Worm (Caenorhabditis elegans) whole organism, L1 larva: ENCODE measurements around the gene F55F10.3.
A peak's percentile ranks its signal among the peaks of the same experiment; 100 is the strongest.

Source experiments
- C16A3.4 ChIP-seq: fragments of 150-350 bp; optimal IDR thresholded peaks from 2 replicates; lab custom pipeline; 2014; ENCODE audit warnings: missing biosample characterization, missing genetic modification characterization
- C34B4.2 ChIP-seq: sonication (generic microtip); optimal IDR thresholded peaks from 2 replicates; lab custom pipeline; 2017; ENCODE audit warnings: mild to moderate bottlenecking, missing genetic modification characterization, missing compliant biosample characterization
- Y116A8C.19 ChIP-seq: sonication (generic microtip); optimal IDR thresholded peaks from 2 replicates; lab custom pipeline; 2016; ENCODE audit warnings: missing compliant biosample characterization, missing genetic modification characterization, borderline replicate concordance
- aha-1 ChIP-seq: fragments of 150-350 bp; optimal IDR thresholded peaks from 2 replicates; lab custom pipeline; 2014; ENCODE audit warnings: missing biosample characterization, missing genetic modification characterization
- aly-2 ChIP-seq: fragments of 150-350 bp; optimal IDR thresholded peaks from 2 replicates; lab custom pipeline; 2014; ENCODE audit warnings: missing biosample characterization, missing genetic modification characterization
- ceh-63 ChIP-seq: fragments of 200-800 bp; sonication (Bioruptor generic); optimal IDR thresholded peaks from 2 replicates; lab custom pipeline; 2018; ENCODE audit warnings: mild to moderate bottlenecking, missing genetic modification characterization, missing compliant biosample characterization
- ceh-8 ChIP-seq: fragments of 200-800 bp; sonication (Bioruptor generic); optimal IDR thresholded peaks from 2 replicates; lab custom pipeline; 2018; ENCODE audit warnings: mild to moderate bottlenecking, missing genetic modification characterization, moderate library complexity, missing compliant biosample characterization
- ceh-82 ChIP-seq, 3 experiments: fragments of 150-350 bp in 1 of 3; sonication (generic microtip) in 2 of 3; optimal IDR thresholded peaks; 2 replicates each; lab custom pipeline; 2014 to 2017; ENCODE audit warnings: missing biosample characterization in 3 of 3, missing genetic modification characterization in 3 of 3
- ceh-88 ChIP-seq: fragments of 200-800 bp; sonication (Bioruptor generic); IDR thresholded peaks from 2 replicates; pipeline ENCODE4 v1.3.6; 2022; ENCODE audit warnings: missing genetic modification characterization, missing compliant biosample characterization
- ces-1 ChIP-seq: fragments of 150-350 bp; optimal IDR thresholded peaks from 2 replicates; lab custom pipeline; 2014; ENCODE audit warnings: missing biosample characterization, missing genetic modification reagents, missing genetic modification characterization
- dpl-1 ChIP-seq, 3 experiments: fragments of 150-350 bp in 2 of 3; sonication (generic microtip) in 1 of 3; optimal IDR thresholded peaks; 2 replicates each; lab custom pipeline; 2014 to 2017; ENCODE audit warnings: missing biosample characterization in 3 of 3, missing genetic modification characterization in 3 of 3, missing genetic modification reagents in 3 of 3
- elt-3 ChIP-seq, 6 experiments: fragments of 150-350 bp in 1 of 6; sonication (generic microtip); optimal IDR thresholded peaks; 2 replicates each; lab custom pipeline; 2017 to 2018; ENCODE audit warnings: missing biosample characterization in 6 of 6, missing genetic modification characterization in 6 of 6, inconsistent platforms in 1 of 6
- fkh-10 ChIP-seq: sonication (generic microtip); optimal IDR thresholded peaks from 2 replicates; lab custom pipeline; 2017; ENCODE audit warnings: missing biosample characterization, missing genetic modification reagents, missing genetic modification characterization
- fkh-4 ChIP-seq: sonication (generic microtip); optimal IDR thresholded peaks from 2 replicates; lab custom pipeline; 2016; ENCODE audit warnings: missing compliant biosample characterization, missing genetic modification characterization, borderline replicate concordance
- fkh-8 ChIP-seq: sonication (generic microtip); optimal IDR thresholded peaks from 2 replicates; lab custom pipeline; 2016; ENCODE audit warnings: mild to moderate bottlenecking, missing genetic modification characterization, missing compliant biosample characterization
- grh-1 ChIP-seq: fragments of 200-800 bp; sonication (Bioruptor generic); IDR thresholded peaks from 2 replicates; pipeline ENCODE4 v1.3.6; 2022; ENCODE audit warnings: missing genetic modification reagents, missing genetic modification characterization, missing compliant biosample characterization
- hlh-17 ChIP-seq: fragments of 200-800 bp; sonication (Bioruptor generic); optimal IDR thresholded peaks from 2 replicates; lab custom pipeline; 2018; ENCODE audit warnings: missing genetic modification characterization, mild to moderate bottlenecking, missing compliant biosample characterization, moderate library complexity, borderline replicate concordance
- hlh-4 ChIP-seq: sonication (generic microtip); optimal IDR thresholded peaks from 2 replicates; lab custom pipeline; 2016; ENCODE audit warnings: mild to moderate bottlenecking, missing genetic modification characterization, missing compliant biosample characterization
- hpl-2 ChIP-seq: fragments of 150-350 bp; optimal IDR thresholded peaks from 2 replicates; lab custom pipeline; 2014; ENCODE audit warnings: missing biosample characterization, missing genetic modification reagents, missing genetic modification characterization
- irx-1 ChIP-seq: sonication (generic microtip); optimal IDR thresholded peaks from 2 replicates; lab custom pipeline; 2016; ENCODE audit warnings: missing genetic modification characterization, missing compliant biosample characterization
- isw-1 ChIP-seq: fragments of 200-800 bp; sonication (Bioruptor generic); IDR thresholded peaks from 2 replicates; pipeline ENCODE4 v1.3.6; 2022; ENCODE audit warnings: missing genetic modification characterization, missing compliant biosample characterization
- jun-1 ChIP-seq: fragments of 150-350 bp; optimal IDR thresholded peaks from 2 replicates; lab custom pipeline; 2014; ENCODE audit warnings: missing biosample characterization, missing genetic modification reagents, missing genetic modification characterization
- lin-13 ChIP-seq: fragments of 150-350 bp; optimal IDR thresholded peaks from 2 replicates; lab custom pipeline; 2014; ENCODE audit warnings: missing biosample characterization, missing genetic modification reagents, missing genetic modification characterization
- lin-14 ChIP-seq: fragments of 200-800 bp; sonication (Bioruptor generic); optimal IDR thresholded peaks from 2 replicates; lab custom pipeline; 2018; ENCODE audit warnings: mild to moderate bottlenecking, missing genetic modification characterization, moderate library complexity, missing compliant biosample characterization
- lin-35 ChIP-seq, 2 experiments: fragments of 150-350 bp; optimal IDR thresholded peaks; 2 replicates each; lab custom pipeline; 2014; ENCODE audit warnings: missing biosample characterization in 2 of 2, missing genetic modification characterization in 2 of 2, missing genetic modification reagents in 2 of 2
- mdl-1 ChIP-seq, 2 experiments: fragments of 150-350 bp; optimal IDR thresholded peaks; 2 replicates each; lab custom pipeline; 2014 to 2017; ENCODE audit warnings: missing biosample characterization in 2 of 2, missing genetic modification characterization in 2 of 2, inconsistent platforms in 1 of 2
- mef-2 ChIP-seq: fragments of 150-350 bp; optimal IDR thresholded peaks from 2 replicates; lab custom pipeline; 2014; ENCODE audit warnings: missing biosample characterization, missing genetic modification characterization
- mep-1 ChIP-seq: fragments of 150-350 bp; optimal IDR thresholded peaks from 2 replicates; lab custom pipeline; 2014; ENCODE audit warnings: missing biosample characterization, missing genetic modification characterization
- nhr-20 ChIP-seq: sonication (generic microtip); optimal IDR thresholded peaks from 2 replicates; lab custom pipeline; 2016; ENCODE audit warnings: mild to moderate bottlenecking, missing genetic modification characterization, missing compliant biosample characterization
- nhr-237 ChIP-seq: fragments of 150-350 bp; optimal IDR thresholded peaks from 2 replicates; lab custom pipeline; 2014; ENCODE audit warnings: missing biosample characterization, missing genetic modification characterization
- nhr-28 ChIP-seq: fragments of 150-350 bp; optimal IDR thresholded peaks from 2 replicates; lab custom pipeline; 2014; ENCODE audit warnings: missing biosample characterization, missing genetic modification characterization
- nhr-47 ChIP-seq: sonication (generic microtip); optimal IDR thresholded peaks from 2 replicates; lab custom pipeline; 2016; ENCODE audit warnings: mild to moderate bottlenecking, missing genetic modification characterization, moderate library complexity, missing compliant biosample characterization
- nhr-76 ChIP-seq: sonication (generic microtip); optimal IDR thresholded peaks from 2 replicates; lab custom pipeline; 2017; ENCODE audit warnings: missing biosample characterization, missing genetic modification characterization
- nhr-77 ChIP-seq: fragments of 150-350 bp; optimal IDR thresholded peaks from 2 replicates; lab custom pipeline; 2014; ENCODE audit warnings: missing biosample characterization, missing genetic modification characterization
- nhr-84 ChIP-seq: sonication (generic microtip); optimal IDR thresholded peaks from 2 replicates; lab custom pipeline; 2017; ENCODE audit warnings: missing biosample characterization, missing genetic modification characterization
- nhr-90 ChIP-seq: sonication (generic microtip); optimal IDR thresholded peaks from 2 replicates; lab custom pipeline; 2016; ENCODE audit warnings: mild to moderate bottlenecking, missing genetic modification characterization, missing compliant biosample characterization; ENCODE audit not compliant: poor library complexity
- pax-3 ChIP-seq: fragments of 200-800 bp; sonication (Bioruptor generic); optimal IDR thresholded peaks from 2 replicates; lab custom pipeline; 2018; ENCODE audit warnings: mild to moderate bottlenecking, missing genetic modification characterization, moderate library complexity, missing compliant biosample characterization
- snu-23 ChIP-seq: sonication (generic microtip); optimal IDR thresholded peaks from 2 replicates; lab custom pipeline; 2016; ENCODE audit warnings: missing genetic modification characterization, missing compliant biosample characterization
- sox-4 ChIP-seq: sonication (generic microtip); optimal IDR thresholded peaks from 2 replicates; lab custom pipeline; 2016; ENCODE audit warnings: missing genetic modification characterization, missing compliant biosample characterization
- sup-37 ChIP-seq: fragments of 200-800 bp; sonication (Bioruptor generic); optimal IDR thresholded peaks from 2 replicates; lab custom pipeline; 2018; ENCODE audit warnings: mild to moderate bottlenecking, missing genetic modification characterization, missing compliant biosample characterization
- tbx-2 ChIP-seq: sonication (generic microtip); optimal IDR thresholded peaks from 2 replicates; lab custom pipeline; 2016; ENCODE audit warnings: missing genetic modification characterization, missing compliant biosample characterization
- tlp-1 ChIP-seq: fragments of 150-350 bp; optimal IDR thresholded peaks from 2 replicates; lab custom pipeline; 2014; ENCODE audit warnings: missing biosample characterization, missing genetic modification characterization
- unc-130 ChIP-seq: fragments of 150-350 bp; optimal IDR thresholded peaks from 2 replicates; lab custom pipeline; 2017; ENCODE audit warnings: missing biosample characterization, missing genetic modification characterization, inconsistent platforms
- unc-30 ChIP-seq: sonication (generic microtip); optimal IDR thresholded peaks from 2 replicates; lab custom pipeline; 2017; ENCODE audit warnings: missing biosample characterization, missing genetic modification characterization
- unc-62 ChIP-seq: fragments of 150-350 bp; optimal IDR thresholded peaks from 2 replicates; lab custom pipeline; 2014; ENCODE audit warnings: missing biosample characterization, missing genetic modification reagents, missing genetic modification characterization
- unc-86 ChIP-seq: sonication (generic microtip); optimal IDR thresholded peaks from 2 replicates; lab custom pipeline; 2016; ENCODE audit warnings: missing genetic modification characterization, missing compliant biosample characterization
- vab-15 ChIP-seq: sonication (generic microtip); optimal IDR thresholded peaks from 2 replicates; lab custom pipeline; 2017; ENCODE audit warnings: missing genotype, mild to moderate bottlenecking, missing genetic modification characterization, missing compliant biosample characterization
- xbp-1 ChIP-seq: sonication (generic microtip); optimal IDR thresholded peaks from 2 replicates; lab custom pipeline; 2016; ENCODE audit warnings: missing genetic modification characterization, missing compliant biosample characterization
- ztf-11 ChIP-seq, 2 experiments: sonication (generic microtip); optimal IDR thresholded peaks; 2 replicates each; lab custom pipeline; 2016 to 2017; ENCODE audit warnings: missing genetic modification characterization in 2 of 2, missing biosample characterization in 1 of 2, missing compliant biosample characterization in 1 of 2
- ztf-4 ChIP-seq: fragments of 150-350 bp; optimal IDR thresholded peaks from 2 replicates; lab custom pipeline; 2014; ENCODE audit warnings: missing biosample characterization, missing genetic modification characterization

The F55F10.3 gene

ce11 chrIV:4400350-4401326 is 40.9 kb downstream of the F55F10.3 start, which contains the start of gene Y24D9A.6 (continued):
- TF ChIP-seq jun-1 (peak; percentile 42), lin-14 (peak; percentile 95), nhr-77 (tag; lab: Kevin White, UChicago) (peak; percentile 61), xbp-1 (peak; percentile 28), lin-35 (GFP tag; optimal IDR thresholded peaks at IDR 0.05; lab: Kevin White, UChicago) (peak; percentile 56 to 86), nhr-84 (no peak), aly-2 (peak; percentile 41), tbx-2 (tag; lab: Kevin White, UChicago) (peak; percentile 64), elt-3 (tag; optimal IDR thresholded peaks at IDR 0.05; lab: Kevin White, UChicago) (peak in 3 of 6 experiments; percentile 69 to 89 (median 76)), aha-1 (tag; lab: Kevin White, UChicago) (no peak), nhr-20 (peak; percentile 84), hlh-4 (no peak), tlp-1 (no peak), lin-13 (GFP tag; lab: Kevin White, UChicago) (peak; percentile 73), irx-1 (peak; percentile 80), nhr-90 (tag; lab: Kevin White, UChicago) (peak; percentile 94), grh-1 (GFP tag; lab: Robert Waterston, UW) (peak; percentile 100), unc-130 (tag; lab: Kevin White, UChicago) (peak; percentile 17), nhr-28 (no peak), sup-37 (GFP tag; lab: Kevin White, UChicago) (no peak), ztf-4 (tag; lab: Kevin White, UChicago) (peak; percentile 68), mep-1 (tag; lab: Kevin White, UChicago) (peak; percentile 78), unc-30 (tag; lab: Kevin White, UChicago) (no peak), hlh-17 (no peak), C16A3.4 (tag; lab: Kevin White, UChicago) (peak; percentile 72), dpl-1 (GFP tag; optimal IDR thresholded peaks at IDR 0.05; lab: Kevin White, UChicago) (peak; percentile 60 to 75 (median 69)), ztf-11 (tag; optimal IDR thresholded peaks at IDR 0.05; lab: Kevin White, UChicago) (no peak), nhr-47 (tag; lab: Kevin White, UChicago) (peak; percentile 84), unc-86 (no peak), fkh-10 (GFP tag; lab: Kevin White, UChicago) (no peak), vab-15 (tag; lab: Kevin White, UChicago) (peak; percentile 66), ceh-8 (no peak), ceh-88 (GFP tag; lab: Robert Waterston, UW) (0 out of 2 replicates have a peak, but pooled peaks have one; percentile 43), nhr-237 (peak; percentile 57), hpl-2 (GFP tag; lab: Kevin White, UChicago) (peak; percentile 74), ceh-82 (tag; optimal IDR thresholded peaks at IDR 0.05; lab: Kevin White, UChicago) (peak; percentile 20 to 47 (median 37)), ces-1 (no peak), unc-62 (GFP tag; lab: Kevin White, UChicago) (no peak), fkh-8 (tag; lab: Kevin White, UChicago) (no peak), mdl-1 (tag; optimal IDR thresholded peaks at IDR 0.05; lab: Kevin White, UChicago) (peak; percentile 10 to 63)

- no peak for TF ChIP-seq vab-15 (tag; lab: Kevin White, UChicago)
- TF ChIP-seq fkh-4 (tag; lab: Kevin White, UChicago): no peak
- TF ChIP-seq lin-35 (GFP tag; optimal IDR thresholded peaks at IDR 0.05; lab: Kevin White, UChicago): peak; percentile 7 to 75
- TF ChIP-seq ceh-63 (GFP tag; lab: Kevin White, UChicago): no peak
- peak; percentile 87 for TF ChIP-seq snu-23 (GFP tag; lab: Kevin White, UChicago)
- TF ChIP-seq ces-1: no peak
- no peak for TF ChIP-seq isw-1
- no peak for TF ChIP-seq mef-2
- TF ChIP-seq nhr-28: no peak
- no peak for TF ChIP-seq sup-37 (GFP tag; lab: Kevin White, UChicago)
- peak; percentile 39 for TF ChIP-seq ztf-4 (tag; lab: Kevin White, UChicago)
- no peak for TF ChIP-seq Y116A8C.19
- TF ChIP-seq sox-4: peak; percentile 37
- TF ChIP-seq mdl-1 (tag; optimal IDR thresholded peaks at IDR 0.05; lab: Kevin White, UChicago): peak in 1 of 2 experiments; percentile 78
- TF ChIP-seq pax-3: peak; percentile 37
- no peak for TF ChIP-seq nhr-76 (tag; lab: Kevin White, UChicago)
- no peak for TF ChIP-seq irx-1
- peak; percentile 66 for TF ChIP-seq nhr-47 (tag; lab: Kevin White, UChicago)
- TF ChIP-seq tlp-1: no peak
- no peak for TF ChIP-seq C34B4.2
Observed at ce11 chrIV:4402413-4402812, 42.7 kb downstream of the F55F10.3 start.
